Worm (Caenorhabditis elegans) whole organism, late embryonic: ENCODE data around the gene C05G5.3.

Experiments
- F13H6.1 ChIP-seq: sonication (generic microtip); optimal IDR thresholded peaks from 2 replicates; lab custom pipeline; 2016; ENCODE audit warnings: missing genetic modification characterization, missing compliant biosample characterization
- ahr-1 ChIP-seq: sonication (generic microtip); optimal IDR thresholded peaks from 2 replicates; lab custom pipeline; 2016; ENCODE audit warnings: missing genetic modification characterization, missing compliant biosample characterization
- ets-4 ChIP-seq: sonication (generic microtip); optimal IDR thresholded peaks from 2 replicates; lab custom pipeline; 2016; ENCODE audit warnings: missing genetic modification characterization, missing compliant biosample characterization
- ttx-3 ChIP-seq: sonication (generic microtip); optimal IDR thresholded peaks from 2 replicates; lab custom pipeline; 2016; ENCODE audit warnings: missing genetic modification reagents, missing genetic modification characterization, missing compliant biosample characterization

DNA sequence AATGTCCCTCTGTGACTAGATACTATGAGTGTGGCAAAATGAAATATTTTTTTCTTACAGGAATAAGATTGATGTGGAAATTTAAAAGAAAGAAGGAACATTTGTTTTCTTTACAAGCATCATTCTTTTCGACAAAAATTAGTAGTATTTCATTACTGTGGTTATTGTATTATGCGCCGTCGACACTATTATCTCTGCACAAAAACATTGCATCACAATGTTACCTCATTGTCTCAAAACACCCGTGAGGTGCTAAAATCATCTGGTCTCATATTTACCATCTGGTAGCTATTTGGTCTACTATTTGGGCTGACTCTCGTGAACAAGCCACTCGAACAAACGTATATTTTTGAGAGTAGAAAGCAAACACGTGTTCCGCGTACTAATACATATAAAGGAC, 7.7 kb upstream of the C05G5.3 start:
- no peak for TF ChIP-seq ttx-3
- TF ChIP-seq ets-4, result no peak
- TF ChIP-seq F13H6.1 (tag; lab: Kevin White, UChicago), result no peak
- TF ChIP-seq ahr-1, result no peak
